Worm (Caenorhabditis elegans) whole organism, early embryonic: ENCODE results near the gene ZK632.11.

Source experiments
- B0310.2 ChIP-seq: sonication (generic microtip); optimal IDR thresholded peaks from 2 replicates; lab custom pipeline; 2016; ENCODE audit warnings: mild to moderate bottlenecking, missing genetic modification characterization, missing compliant biosample characterization
- ama-1 ChIP-seq: fragments of 150-350 bp; optimal IDR thresholded peaks from 2 replicates; lab custom pipeline; 2014
- ceh-13 ChIP-seq: fragments of 200-800 bp; sonication (Bioruptor generic); optimal IDR thresholded peaks from 2 replicates; lab custom pipeline; 2018; ENCODE audit warnings: mild to moderate bottlenecking, missing genetic modification characterization, missing compliant biosample characterization
- flt-1 ChIP-seq: fragments of 200-800 bp; sonication (Bioruptor generic); IDR thresholded peaks from 2 replicates; pipeline ENCODE4 v1.3.6; 2022; ENCODE audit warnings: missing genetic modification characterization, missing compliant biosample characterization
- hmg-4 ChIP-seq: fragments of 200-800 bp; sonication (Bioruptor generic); optimal IDR thresholded peaks from 2 replicates; lab custom pipeline; 2018; ENCODE audit warnings: mild to moderate bottlenecking, missing genetic modification characterization, missing compliant biosample characterization
- tbx-11 ChIP-seq: fragments of 200-800 bp; sonication (Bioruptor generic); IDR thresholded peaks from 2 replicates; pipeline ENCODE4 v1.3.6; 2022; ENCODE audit warnings: missing genetic modification characterization, missing compliant biosample characterization
- tbx-37 ChIP-seq: fragments of 200-800 bp; sonication (Bioruptor generic); conservative IDR thresholded peaks from 2 replicates; pipeline ENCODE4 v1.3.6; 2022; ENCODE audit warnings: missing genetic modification reagents, missing genetic modification characterization, missing compliant biosample characterization

DNA sequence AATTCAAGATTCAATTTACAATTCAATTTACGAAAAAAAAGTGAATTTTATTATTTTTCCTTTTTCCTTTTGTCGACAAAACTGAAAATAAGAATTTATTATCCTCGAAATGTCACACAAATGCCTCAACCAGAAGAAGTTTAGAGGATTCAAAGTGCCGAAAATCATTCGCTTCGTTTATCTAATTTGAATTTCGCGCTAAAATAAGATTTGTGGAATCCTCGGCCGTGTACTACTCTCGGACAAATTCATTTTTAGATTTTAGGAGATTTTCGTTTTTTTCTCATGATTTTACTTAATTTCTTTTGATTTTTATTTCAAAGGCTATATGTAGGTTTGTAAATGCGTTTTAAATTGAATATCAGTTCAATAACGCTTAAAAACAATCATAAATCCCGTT, 20.9 kb downstream of the ZK632.11 start:
- TF ChIP-seq ama-1 (lab: Kevin White, UChicago) = no peak
- no peak for TF ChIP-seq hmg-4 (GFP tag; lab: Kevin White, UChicago)
- TF ChIP-seq B0310.2 (tag; lab: Kevin White, UChicago) = no peak
- TF ChIP-seq flt-1 (GFP tag; lab: Robert Waterston, UW) = no peak
- TF ChIP-seq ceh-13 = no peak
- TF ChIP-seq tbx-11 (GFP tag; lab: Robert Waterston, UW) = no peak
- TF ChIP-seq tbx-37 (GFP tag; lab: Robert Waterston, UW) = no peak
